Worm (Caenorhabditis elegans) whole organism, L1 larva: ENCODE measurements around the gene pisy-1.
A peak's percentile ranks its signal among the peaks of the same experiment; 100 is the strongest.

Experiments
- C04F5.9 ChIP-seq: sonication (generic microtip); optimal IDR thresholded peaks from 2 replicates; lab custom pipeline; 2016; ENCODE audit warnings: missing genetic modification characterization, missing compliant biosample characterization
- blmp-1 ChIP-seq: fragments of 150-350 bp; optimal IDR thresholded peaks from 2 replicates; lab custom pipeline; 2014; ENCODE audit warnings: missing biosample characterization, missing genetic modification characterization
- ceh-8 ChIP-seq: fragments of 200-800 bp; sonication (Bioruptor generic); optimal IDR thresholded peaks from 2 replicates; lab custom pipeline; 2018; ENCODE audit warnings: mild to moderate bottlenecking, missing genetic modification characterization, moderate library complexity, missing compliant biosample characterization
- ceh-82 ChIP-seq, 3 experiments: fragments of 150-350 bp in 1 of 3; sonication (generic microtip) in 2 of 3; optimal IDR thresholded peaks; 2 replicates each; lab custom pipeline; 2014 to 2017; ENCODE audit warnings: missing biosample characterization in 3 of 3, missing genetic modification characterization in 3 of 3
- ceh-88 ChIP-seq: fragments of 200-800 bp; sonication (Bioruptor generic); IDR thresholded peaks from 2 replicates; pipeline ENCODE4 v1.3.6; 2022; ENCODE audit warnings: missing genetic modification characterization, missing compliant biosample characterization
- ceh-90 ChIP-seq: sonication (generic microtip); optimal IDR thresholded peaks from 2 replicates; lab custom pipeline; 2016; ENCODE audit warnings: missing genetic modification characterization, missing compliant biosample characterization
- dpl-1 ChIP-seq, 3 experiments: fragments of 150-350 bp in 2 of 3; sonication (generic microtip) in 1 of 3; optimal IDR thresholded peaks; 2 replicates each; lab custom pipeline; 2014 to 2017; ENCODE audit warnings: missing biosample characterization in 3 of 3, missing genetic modification characterization in 3 of 3, missing genetic modification reagents in 3 of 3
- dsc-1 ChIP-seq: sonication (generic microtip); optimal IDR thresholded peaks from 2 replicates; lab custom pipeline; 2016; ENCODE audit warnings: mild to moderate bottlenecking, missing genetic modification characterization, missing compliant biosample characterization
- efl-1 ChIP-seq, 4 experiments: fragments of 150-350 bp; optimal IDR thresholded peaks in 3 of 4; peaks in 1 of 4; 1 replicate in 1 of 4; 2 replicates in 3 of 4; lab custom pipeline; 2014; ENCODE audit warnings: missing biosample characterization in 2 of 4, missing genetic modification characterization in 2 of 4, missing genetic modification reagents in 2 of 4
- egl-13 ChIP-seq: sonication (generic microtip); optimal IDR thresholded peaks from 2 replicates; lab custom pipeline; 2016; ENCODE audit warnings: missing genotype, missing genetic modification reagents, missing genetic modification characterization, missing compliant biosample characterization
- fkh-10 ChIP-seq: sonication (generic microtip); optimal IDR thresholded peaks from 2 replicates; lab custom pipeline; 2017; ENCODE audit warnings: missing biosample characterization, missing genetic modification reagents, missing genetic modification characterization
- grh-1 ChIP-seq: fragments of 200-800 bp; sonication (Bioruptor generic); IDR thresholded peaks from 2 replicates; pipeline ENCODE4 v1.3.6; 2022; ENCODE audit warnings: missing genetic modification reagents, missing genetic modification characterization, missing compliant biosample characterization
- hpl-2 ChIP-seq: fragments of 150-350 bp; optimal IDR thresholded peaks from 2 replicates; lab custom pipeline; 2014; ENCODE audit warnings: missing biosample characterization, missing genetic modification reagents, missing genetic modification characterization
- isw-1 ChIP-seq: fragments of 200-800 bp; sonication (Bioruptor generic); IDR thresholded peaks from 2 replicates; pipeline ENCODE4 v1.3.6; 2022; ENCODE audit warnings: missing genetic modification characterization, missing compliant biosample characterization
- lin-13 ChIP-seq: fragments of 150-350 bp; optimal IDR thresholded peaks from 2 replicates; lab custom pipeline; 2014; ENCODE audit warnings: missing biosample characterization, missing genetic modification reagents, missing genetic modification characterization
- lin-14 ChIP-seq: fragments of 200-800 bp; sonication (Bioruptor generic); optimal IDR thresholded peaks from 2 replicates; lab custom pipeline; 2018; ENCODE audit warnings: mild to moderate bottlenecking, missing genetic modification characterization, moderate library complexity, missing compliant biosample characterization
- lin-15B ChIP-seq: fragments of 150-350 bp; sonication (generic microtip); optimal IDR thresholded peaks from 3 replicates; lab custom pipeline; 2014; ENCODE audit warnings: missing biosample characterization, missing genetic modification characterization
- lin-35 ChIP-seq, 2 experiments: fragments of 150-350 bp; optimal IDR thresholded peaks; 2 replicates each; lab custom pipeline; 2014; ENCODE audit warnings: missing biosample characterization in 2 of 2, missing genetic modification characterization in 2 of 2, missing genetic modification reagents in 2 of 2
- lsy-2 ChIP-seq, 2 experiments: fragments of 150-350 bp; optimal IDR thresholded peaks; 2 replicates each; lab custom pipeline; 2014; ENCODE audit warnings: missing biosample characterization in 2 of 2, missing genetic modification characterization in 2 of 2
- mab-9 ChIP-seq: fragments of 200-800 bp; sonication (Bioruptor generic); IDR thresholded peaks from 2 replicates; pipeline ENCODE4 v1.3.6; 2022; ENCODE audit warnings: missing genetic modification reagents, missing genetic modification characterization, missing compliant biosample characterization
- mdl-1 ChIP-seq, 2 experiments: fragments of 150-350 bp; optimal IDR thresholded peaks; 2 replicates each; lab custom pipeline; 2014 to 2017; ENCODE audit warnings: missing biosample characterization in 2 of 2, missing genetic modification characterization in 2 of 2, inconsistent platforms in 1 of 2
- nhr-19 ChIP-seq: fragments of 200-800 bp; sonication (Bioruptor generic); conservative IDR thresholded peaks from 2 replicates; pipeline ENCODE4 v1.3.6; 2022; ENCODE audit warnings: missing genetic modification characterization, missing compliant biosample characterization
- nhr-20 ChIP-seq: sonication (generic microtip); optimal IDR thresholded peaks from 2 replicates; lab custom pipeline; 2016; ENCODE audit warnings: mild to moderate bottlenecking, missing genetic modification characterization, missing compliant biosample characterization
- nhr-47 ChIP-seq: sonication (generic microtip); optimal IDR thresholded peaks from 2 replicates; lab custom pipeline; 2016; ENCODE audit warnings: mild to moderate bottlenecking, missing genetic modification characterization, moderate library complexity, missing compliant biosample characterization
- nhr-71 ChIP-seq: sonication (generic microtip); optimal IDR thresholded peaks from 2 replicates; lab custom pipeline; 2016; ENCODE audit warnings: mild to moderate bottlenecking, missing genetic modification characterization, moderate library complexity, missing compliant biosample characterization
- nhr-85 ChIP-seq: sonication (generic microtip); peaks from one replicate; lab custom pipeline; 2016; ENCODE audit warnings: missing genetic modification characterization, inconsistent platforms, missing compliant biosample characterization
- nhr-90 ChIP-seq: sonication (generic microtip); optimal IDR thresholded peaks from 2 replicates; lab custom pipeline; 2016; ENCODE audit warnings: mild to moderate bottlenecking, missing genetic modification characterization, missing compliant biosample characterization; ENCODE audit not compliant: poor library complexity
- pax-3 ChIP-seq: fragments of 200-800 bp; sonication (Bioruptor generic); optimal IDR thresholded peaks from 2 replicates; lab custom pipeline; 2018; ENCODE audit warnings: mild to moderate bottlenecking, missing genetic modification characterization, moderate library complexity, missing compliant biosample characterization
- rnt-1 ChIP-seq: sonication (generic microtip); optimal IDR thresholded peaks from 2 replicates; lab custom pipeline; 2016; ENCODE audit warnings: mild to moderate bottlenecking, missing genetic modification characterization, moderate library complexity, missing compliant biosample characterization
- skn-1 ChIP-seq: fragments of 150-350 bp; optimal IDR thresholded peaks from 2 replicates; lab custom pipeline; 2014; ENCODE audit warnings: missing biosample characterization, missing genetic modification characterization
- snpc-4 ChIP-seq: fragments of 150-350 bp; optimal IDR thresholded peaks from 2 replicates; lab custom pipeline; 2014; ENCODE audit warnings: missing biosample characterization, missing genetic modification characterization
- snu-23 ChIP-seq: sonication (generic microtip); optimal IDR thresholded peaks from 2 replicates; lab custom pipeline; 2016; ENCODE audit warnings: missing genetic modification characterization, missing compliant biosample characterization
- sup-37 ChIP-seq: fragments of 200-800 bp; sonication (Bioruptor generic); optimal IDR thresholded peaks from 2 replicates; lab custom pipeline; 2018; ENCODE audit warnings: mild to moderate bottlenecking, missing genetic modification characterization, missing compliant biosample characterization
- swsn-7 ChIP-seq: sonication (generic microtip); optimal IDR thresholded peaks from 2 replicates; lab custom pipeline; 2016; ENCODE audit warnings: missing genetic modification characterization, missing compliant biosample characterization
- tbx-2 ChIP-seq: sonication (generic microtip); optimal IDR thresholded peaks from 2 replicates; lab custom pipeline; 2016; ENCODE audit warnings: missing genetic modification characterization, missing compliant biosample characterization
- unc-86 ChIP-seq: sonication (generic microtip); optimal IDR thresholded peaks from 2 replicates; lab custom pipeline; 2016; ENCODE audit warnings: missing genetic modification characterization, missing compliant biosample characterization
- unc-98 ChIP-seq: fragments of 200-800 bp; sonication (Bioruptor generic); IDR thresholded peaks from 2 replicates; pipeline ENCODE4 v1.3.6; 2022; ENCODE audit warnings: missing genetic modification characterization, missing compliant biosample characterization
- xbp-1 ChIP-seq: sonication (generic microtip); optimal IDR thresholded peaks from 2 replicates; lab custom pipeline; 2016; ENCODE audit warnings: missing genetic modification characterization, missing compliant biosample characterization
- ztf-11 ChIP-seq, 2 experiments: sonication (generic microtip); optimal IDR thresholded peaks; 2 replicates each; lab custom pipeline; 2016 to 2017; ENCODE audit warnings: missing genetic modification characterization in 2 of 2, missing biosample characterization in 1 of 2, missing compliant biosample characterization in 1 of 2
- ztf-4 ChIP-seq: fragments of 150-350 bp; optimal IDR thresholded peaks from 2 replicates; lab custom pipeline; 2014; ENCODE audit warnings: missing biosample characterization, missing genetic modification characterization

The pisy-1 gene

ce11 chrII:12787831-12788248 lies 49.7 kb upstream of the pisy-1 start, which contains the start of gene alkb-7:
Gene alkb-7 (minus strand): TSS chrII:12788153.
- TF ChIP-seq fkh-10 (GFP tag; lab: Kevin White, UChicago) = no peak
- peak; percentile 2 for TF ChIP-seq ztf-4 (tag; lab: Kevin White, UChicago)
- TF ChIP-seq efl-1 (optimal IDR thresholded peaks at IDR 0.05; lab: Kevin White, UChicago) = no peak
- peak in 1 of 2 experiments; percentile 70 for TF ChIP-seq efl-1 (GFP tag; optimal IDR thresholded peaks at IDR 0.05 in 1 of 2; lab: Kevin White, UChicago)
- TF ChIP-seq mdl-1 (tag; optimal IDR thresholded peaks at IDR 0.05; lab: Kevin White, UChicago) = no peak
- no peak for TF ChIP-seq snpc-4 (tag; lab: Kevin White, UChicago)
- no peak for TF ChIP-seq ceh-90 (tag; lab: Kevin White, UChicago)
- TF ChIP-seq dpl-1 (GFP tag; optimal IDR thresholded peaks at IDR 0.05; lab: Kevin White, UChicago) = no peak
- no peak for TF ChIP-seq hpl-2 (GFP tag; lab: Kevin White, UChicago)
- peak; percentile 9 for TF ChIP-seq sup-37 (GFP tag; lab: Kevin White, UChicago)
- TF ChIP-seq blmp-1 (tag; lab: Kevin White, UChicago) = no peak

- TF ChIP-seq efl-1 (optimal IDR thresholded peaks at IDR 0.05; lab: Kevin White, UChicago) (no peak), efl-1 (GFP tag; optimal IDR thresholded peaks at IDR 0.05 in 1 of 2; lab: Kevin White, UChicago) (peak in 1 of 2 experiments; percentile 30), nhr-20 (tag; lab: Kevin White, UChicago) (no peak), pax-3 (tag; lab: Kevin White, UChicago) (no peak)
Measured at ce11 chrII:12785391-12785790, 47.3 kb upstream of the pisy-1 start, which contains the start of gene Y46G5A.15. Gene Y46G5A.15 (minus strand): TSS chrII:12785416.

- TF ChIP-seq ceh-8 (GFP tag; lab: Kevin White, UChicago) = peak; percentile 81
- peak; percentile 97 for TF ChIP-seq snpc-4 (tag; lab: Kevin White, UChicago)
- peak; percentile 54; the same call in 1 of the 2 replicates for TF ChIP-seq ceh-88 (GFP tag; lab: Robert Waterston, UW)
- TF ChIP-seq dpl-1 (GFP tag; optimal IDR thresholded peaks at IDR 0.05; lab: Kevin White, UChicago) = peak in 2 of 3 experiments; percentile 19 to 36
- TF ChIP-seq efl-1 (optimal IDR thresholded peaks at IDR 0.05; lab: Kevin White, UChicago) = peak; percentile 29 to 56
- peak; percentile 29 to 95 for TF ChIP-seq efl-1 (GFP tag; optimal IDR thresholded peaks at IDR 0.05 in 1 of 2; lab: Kevin White, UChicago)
- TF ChIP-seq nhr-20 (tag; lab: Kevin White, UChicago) = peak; percentile 71
- TF ChIP-seq lin-15B (tag; lab: Kevin White, UChicago) = peak; percentile 59
- peak; percentile 64 for TF ChIP-seq nhr-85
- TF ChIP-seq nhr-47 (tag; lab: Kevin White, UChicago) = peak; percentile 84
- TF ChIP-seq snu-23 (GFP tag; lab: Kevin White, UChicago) = peak; percentile 80
- peak; percentile 57 for TF ChIP-seq grh-1 (GFP tag; lab: Robert Waterston, UW)
- TF ChIP-seq lin-35 (GFP tag; optimal IDR thresholded peaks at IDR 0.05; lab: Kevin White, UChicago) = peak; percentile 37 to 48
- TF ChIP-seq rnt-1 (tag; lab: Kevin White, UChicago) = peak; percentile 92
- peak in 1 of 2 experiments; percentile 44 for TF ChIP-seq ztf-11 (tag; optimal IDR thresholded peaks at IDR 0.05; lab: Kevin White, UChicago)
- TF ChIP-seq unc-86 (tag; lab: Kevin White, UChicago) = peak; percentile 70
- peak; percentile 86 for TF ChIP-seq nhr-71
- TF ChIP-seq isw-1 (GFP tag; lab: Robert Waterston, UW) = peak; percentile 16; the same call in 1 of the 2 replicates
- peak; percentile 98 for TF ChIP-seq lin-13 (GFP tag; lab: Kevin White, UChicago)
- peak; percentile 69 for TF ChIP-seq tbx-2 (tag; lab: Kevin White, UChicago)
- peak; percentile 81 for TF ChIP-seq swsn-7 (tag; lab: Kevin White, UChicago)
- 0 out of 2 replicates have a peak, but pooled peaks have one; percentile 37 for TF ChIP-seq mab-9 (GFP tag; lab: Robert Waterston, UW)
- peak; percentile 35 for TF ChIP-seq skn-1
- TF ChIP-seq lsy-2 (tag; optimal IDR thresholded peaks at IDR 0.05; lab: Kevin White, UChicago) = peak; percentile 8 to 63
- peak; percentile 70 for TF ChIP-seq nhr-90 (tag; lab: Kevin White, UChicago)
- TF ChIP-seq C04F5.9 (tag; lab: Kevin White, UChicago) = peak; percentile 27
- peak; percentile 86 for TF ChIP-seq nhr-19 (GFP tag; lab: Robert Waterston, UW)
- peak; percentile 58 for TF ChIP-seq xbp-1
- 0 out of 2 replicates have a peak, but pooled peaks have one; percentile 29 for TF ChIP-seq unc-98 (GFP tag; lab: Robert Waterston, UW)
- peak; percentile 68 for TF ChIP-seq lin-14 (GFP tag; lab: Kevin White, UChicago)
- TF ChIP-seq egl-13 (tag; lab: Kevin White, UChicago) = peak; percentile 25
- peak; percentile 66 for TF ChIP-seq dsc-1 (tag; lab: Kevin White, UChicago)
- peak; percentile 46 to 72 (median 56) for TF ChIP-seq ceh-82 (tag; optimal IDR thresholded peaks at IDR 0.05; lab: Kevin White, UChicago)
- TF ChIP-seq, all 84 proteins: peak for 32; not testable (repeated sequence) for 52
Measured at ce11 chrII:12778374-12778773, 40.2 kb upstream of the pisy-1 start.
